Fruit fly (Drosophila melanogaster) whole organism, pupa: Measurements from ENCODE around the gene sina.

Experiments
- CG10348 ChIP-seq: fragments of 200-800 bp; sonication (Bioruptor generic); IDR thresholded peaks from 2 replicates; pipeline ENCODE4 v1.3.6; 2022; ENCODE audit warnings: missing biosample characterization, missing genetic modification characterization
- CG12605 ChIP-seq: fragments of 200-800 bp; sonication (Bioruptor generic); IDR thresholded peaks from 2 replicates; pipeline ENCODE4 v1.3.6; 2022; ENCODE audit warnings: missing biosample characterization, missing genetic modification characterization
- CG13204 ChIP-seq: fragments of 200-800 bp; sonication (Bioruptor generic); optimal IDR thresholded peaks from 2 replicates; lab custom pipeline; 2018; ENCODE audit warnings: missing biosample characterization, mild to moderate bottlenecking, missing genetic modification characterization, moderate library complexity
- CG17806 ChIP-seq: fragments of 200-800 bp; sonication (Bioruptor generic); optimal IDR thresholded peaks from 2 replicates; lab custom pipeline; 2018; ENCODE audit warnings: missing biosample characterization, mild to moderate bottlenecking, missing genetic modification characterization, moderate library complexity
- CG34367 ChIP-seq: fragments of 200-800 bp; sonication (Bioruptor generic); optimal IDR thresholded peaks from 2 replicates; lab custom pipeline; 2018; ENCODE audit warnings: missing biosample characterization, mild to moderate bottlenecking, missing genetic modification characterization
- CG4496 ChIP-seq: fragments of 200-800 bp; sonication (Bioruptor generic); IDR thresholded peaks from 3 replicates; pipeline ENCODE4 v1.3.6; 2022; ENCODE audit warnings: missing biosample characterization, missing genetic modification characterization
- CG9948 ChIP-seq: fragments of 200-800 bp; sonication (Bioruptor generic); optimal IDR thresholded peaks from 2 replicates; lab custom pipeline; 2018; ENCODE audit warnings: missing biosample characterization, mild to moderate bottlenecking, missing genetic modification characterization, moderate library complexity
- D1 ChIP-seq: fragments of 200-800 bp; sonication (Bioruptor generic); optimal IDR thresholded peaks from 2 replicates; lab custom pipeline; 2018; ENCODE audit warnings: missing biosample characterization, mild to moderate bottlenecking, missing genetic modification characterization, moderate library complexity
- Pif1A ChIP-seq: fragments of 200-800 bp; sonication (Bioruptor generic); optimal IDR thresholded peaks from 3 replicates; lab custom pipeline; 2016; ENCODE audit warnings: missing biosample characterization, missing genetic modification characterization
- rn ChIP-seq: fragments of 200-800 bp; sonication (Bioruptor generic); IDR thresholded peaks from 2 replicates; pipeline ENCODE4 v1.3.6; 2022; ENCODE audit warnings: missing biosample characterization, missing genetic modification characterization

dm6 chr3L:16804627-16805026 lies 48.9 kb upstream of the sina start, which contains the start of gene nudC:
- no peak for TF ChIP-seq D1 (tag; lab: Kevin White, UChicago)
- no peak for TF ChIP-seq CG17806 (tag; lab: Kevin White, UChicago)
- TF ChIP-seq rn (GFP tag; lab: Robert Waterston, UW) = no peak
- TF ChIP-seq Pif1A (GFP tag; lab: Kevin White, UChicago) = no peak
- TF ChIP-seq CG4496 (GFP tag; lab: Robert Waterston, UW) = no peak
- no peak for TF ChIP-seq CG10348 (GFP tag; lab: Robert Waterston, UW)
- no peak for TF ChIP-seq CG12605 (GFP tag; lab: Robert Waterston, UW)
- no peak for TF ChIP-seq CG13204 (GFP tag; lab: Kevin White, UChicago)
- no peak for TF ChIP-seq CG34367 (tag; lab: Kevin White, UChicago)
- TF ChIP-seq CG9948 (tag; lab: Kevin White, UChicago) = no peak
